Fruit fly (Drosophila melanogaster): ENCODE data around the gene Jon99Fii.

The Jon99Fii gene

dm6 chr3R:30529570-30529969 is 41.8 kb upstream of the Jon99Fii start (continued):
- no peak for TF ChIP-seq Blimp-1 (GFP tag; optimal IDR thresholded peaks at IDR 0.05)
- peak; percentile 48 for TF ChIP-seq Eip78C (GFP tag)
- no peak for TF ChIP-seq esn (GFP tag; optimal IDR thresholded peaks at IDR 0.05)
- TF ChIP-seq CG6792 (GFP tag; optimal IDR thresholded peaks at IDR 0.05) = no peak
- no peak for TF ChIP-seq CG6808 (GFP tag; optimal IDR thresholded peaks at IDR 0.05)
- TF ChIP-seq CG8319 (GFP tag; optimal IDR thresholded peaks at IDR 0.05) = no peak
- TF ChIP-seq net (GFP tag; optimal IDR thresholded peaks at IDR 0.05) = no peak
- TF ChIP-seq cyc (GFP tag; optimal IDR thresholded peaks at IDR 0.05) = no peak
- TF ChIP-seq achi (GFP tag; optimal IDR thresholded peaks at IDR 0.05) = no peak
- TF ChIP-seq salr (GFP tag; optimal IDR thresholded peaks at IDR 0.05) = no peak
- no peak for TF ChIP-seq Lpt (GFP tag; optimal IDR thresholded peaks at IDR 0.05)
- TF ChIP-seq pdm3 (GFP tag; optimal IDR thresholded peaks at IDR 0.05) = no peak
- TF ChIP-seq CG6276 (GFP tag; optimal IDR thresholded peaks at IDR 0.05) = no peak
- no peak for TF ChIP-seq lz (GFP tag; optimal IDR thresholded peaks at IDR 0.05)
- TF ChIP-seq CG31627 (GFP tag; optimal IDR thresholded peaks at IDR 0.05) = no peak
- no peak for TF ChIP-seq Sox15 (GFP tag; optimal IDR thresholded peaks at IDR 0.05)
- no peak for TF ChIP-seq CG34406 (GFP tag; optimal IDR thresholded peaks at IDR 0.05)
- peak; percentile 36 for TF ChIP-seq Hr4 (GFP tag; optimal IDR thresholded peaks at IDR 0.05)
- TF ChIP-seq CG11294 (GFP tag; IDR thresholded peaks at IDR 0.05) = no peak
- no peak for TF ChIP-seq dac (GFP tag; optimal IDR thresholded peaks at IDR 0.05)
- TF ChIP-seq CG11762 (GFP tag; optimal IDR thresholded peaks at IDR 0.05; ENCODE audit: insufficient read depth) = no peak
- TF ChIP-seq Sox14 (GFP tag; optimal IDR thresholded peaks at IDR 0.05) = peak; percentile 14
- no peak for TF ChIP-seq Ets21C (GFP tag; optimal IDR thresholded peaks at IDR 0.05)
- no peak for TF ChIP-seq Smox (GFP tag; optimal IDR thresholded peaks at IDR 0.05)
- peak; percentile 41 for TF ChIP-seq CG32006 (GFP tag; optimal IDR thresholded peaks at IDR 0.05)
- no peak for TF ChIP-seq OdsH (GFP tag; optimal IDR thresholded peaks at IDR 0.05)
- no peak for TF ChIP-seq topi (GFP tag; optimal IDR thresholded peaks at IDR 0.05)
- no peak for TF ChIP-seq fkh (GFP tag; optimal IDR thresholded peaks at IDR 0.05)
- TF ChIP-seq CG7368 (GFP tag; optimal IDR thresholded peaks at IDR 0.05) = no peak
- no peak for TF ChIP-seq acj6 (GFP tag; optimal IDR thresholded peaks at IDR 0.05)
- TF ChIP-seq CG16779 (tag; optimal IDR thresholded peaks at IDR 0.05) = no peak
- no peak for TF ChIP-seq CG3919 (GFP tag; optimal IDR thresholded peaks at IDR 0.05)
- no peak for TF ChIP-seq CG6854 (GFP tag; optimal IDR thresholded peaks at IDR 0.05)
- no peak for TF ChIP-seq Hr38 (GFP tag; optimal IDR thresholded peaks at IDR 0.05)
- TF ChIP-seq fd59A (GFP tag; optimal IDR thresholded peaks at IDR 0.05) = no peak
- peak; percentile 50 for TF ChIP-seq CG15336 (GFP tag; IDR thresholded peaks at IDR 0.05)

dm6 chr3R:30528692-30529305 is 41.1 kb upstream of the Jon99Fii start:
- no peak for TF ChIP-seq cyc (GFP tag; optimal IDR thresholded peaks at IDR 0.05)
- no peak for TF ChIP-seq topi (GFP tag; optimal IDR thresholded peaks at IDR 0.05)
- peak; percentile 32 for TF ChIP-seq Eip78C (GFP tag)
- no peak for TF ChIP-seq CG7368 (GFP tag; optimal IDR thresholded peaks at IDR 0.05)
- TF ChIP-seq CG15336 (GFP tag; IDR thresholded peaks at IDR 0.05) = 0 out of 2 replicates have a peak, but pooled peaks have one; percentile 34
- TF ChIP-seq spab (GFP tag; optimal IDR thresholded peaks at IDR 0.05) = no peak
- TF ChIP-seq CG32006 (GFP tag; optimal IDR thresholded peaks at IDR 0.05) = peak; percentile 29
- no peak for TF ChIP-seq salr (GFP tag; optimal IDR thresholded peaks at IDR 0.05)
- no peak for TF ChIP-seq Gug (GFP tag; IDR thresholded peaks at IDR 0.05)
- TF ChIP-seq eg (GFP tag; IDR thresholded peaks at IDR 0.05) = peak; percentile 41; the same call in 1 of the 3 replicates
- no peak for TF ChIP-seq Hr38 (GFP tag; optimal IDR thresholded peaks at IDR 0.05)
